Worm (Caenorhabditis elegans) whole organism, early embryonic: Measurements from ENCODE around the gene fbxb-38.

Experiments
- B0310.2 ChIP-seq: sonication (generic microtip); optimal IDR thresholded peaks from 2 replicates; lab custom pipeline; 2016; ENCODE audit warnings: mild to moderate bottlenecking, missing genetic modification characterization, missing compliant biosample characterization
- ama-1 ChIP-seq: fragments of 150-350 bp; optimal IDR thresholded peaks from 2 replicates; lab custom pipeline; 2014
- scrt-1 ChIP-seq: fragments of 200-800 bp; sonication (Bioruptor generic); IDR thresholded peaks from 2 replicates; pipeline ENCODE4 v1.3.6; 2022; ENCODE audit warnings: missing genetic modification characterization, missing compliant biosample characterization
- sea-1 ChIP-seq: fragments of 200-800 bp; sonication (Bioruptor generic); conservative IDR thresholded peaks from 2 replicates; pipeline ENCODE4 v1.3.6; 2022; ENCODE audit warnings: missing genetic modification characterization, missing compliant biosample characterization
- tbx-37 ChIP-seq: fragments of 200-800 bp; sonication (Bioruptor generic); conservative IDR thresholded peaks from 2 replicates; pipeline ENCODE4 v1.3.6; 2022; ENCODE audit warnings: missing genetic modification reagents, missing genetic modification characterization, missing compliant biosample characterization

DNA sequence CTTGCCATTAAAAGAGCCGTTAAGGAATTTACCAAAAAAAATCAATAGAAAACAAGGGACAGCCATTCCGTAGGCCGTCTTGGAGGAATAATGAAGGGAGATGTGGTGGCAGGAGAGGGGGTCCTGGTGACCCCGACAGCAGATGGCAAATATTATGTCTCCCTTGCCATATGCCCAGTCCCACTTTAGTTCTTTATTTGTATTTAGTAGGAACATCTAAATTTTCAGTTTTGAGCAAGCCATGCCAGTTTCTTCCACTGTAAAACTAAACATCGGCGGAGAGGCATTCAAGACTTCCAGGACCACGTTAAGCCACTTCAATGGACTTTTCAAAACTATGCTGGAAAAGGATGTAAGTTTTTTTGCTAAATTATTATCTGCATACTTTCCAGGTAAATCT, 31.3 kb downstream of the fbxb-38 start, which contains the start of gene C40A11.4:
- no peak for TF ChIP-seq scrt-1 (GFP tag; lab: Robert Waterston, UW)
- TF ChIP-seq B0310.2: no peak
- no peak for TF ChIP-seq ama-1 (lab: Kevin White, UChicago)
- no peak for TF ChIP-seq sea-1 (GFP tag; lab: Robert Waterston, UW)
- no peak for TF ChIP-seq tbx-37
